Worm (Caenorhabditis elegans) whole organism, L3 larva: ENCODE data around the gene sto-4.
A peak's percentile ranks its signal among the peaks of the same experiment; 100 is the strongest.

Experiments used
- R02D3.7 ChIP-seq: fragments of 150-350 bp; optimal IDR thresholded peaks from 2 replicates; lab custom pipeline; 2014; ENCODE audit warnings: missing biosample characterization, missing genetic modification characterization
- ZK546.5 ChIP-seq: sonication (generic microtip); optimal IDR thresholded peaks from 2 replicates; lab custom pipeline; 2017; ENCODE audit warnings: missing biosample characterization, missing genetic modification characterization
- aly-2 ChIP-seq: fragments of 150-350 bp; optimal IDR thresholded peaks from 2 replicates; lab custom pipeline; 2014; ENCODE audit warnings: missing biosample characterization, missing genetic modification characterization
- ama-1 ChIP-seq: fragments of 150-350 bp; optimal IDR thresholded peaks from 2 replicates; lab custom pipeline; 2018
- ceh-16 ChIP-seq: sonication (generic microtip); optimal IDR thresholded peaks from 2 replicates; lab custom pipeline; 2017; ENCODE audit warnings: missing biosample characterization, missing genetic modification characterization
- ceh-28 ChIP-seq: fragments of 150-350 bp; optimal IDR thresholded peaks from 2 replicates; lab custom pipeline; 2014; ENCODE audit warnings: missing biosample characterization, missing genetic modification reagents, missing genetic modification characterization
- ceh-82 ChIP-seq: fragments of 150-350 bp; optimal IDR thresholded peaks from 2 replicates; lab custom pipeline; 2014; ENCODE audit warnings: missing biosample characterization, missing genetic modification characterization
- ceh-9 ChIP-seq: sonication (generic microtip); optimal IDR thresholded peaks from 2 replicates; lab custom pipeline; 2018; ENCODE audit warnings: missing biosample characterization, missing genetic modification characterization
- daf-12 ChIP-seq: fragments of 150-350 bp; optimal IDR thresholded peaks from 2 replicates; lab custom pipeline; 2014; ENCODE audit warnings: missing biosample characterization, missing genetic modification reagents, missing genetic modification characterization
- egl-27 ChIP-seq: sonication (generic microtip); optimal IDR thresholded peaks from 4 replicates; lab custom pipeline; 2017; ENCODE audit warnings: missing biosample characterization, missing genetic modification reagents, missing genetic modification characterization
- elt-1 ChIP-seq: fragments of 150-350 bp; optimal IDR thresholded peaks from 2 replicates; lab custom pipeline; 2014; ENCODE audit warnings: missing biosample characterization, missing genetic modification characterization
- elt-2 ChIP-seq: sonication (generic microtip); optimal IDR thresholded peaks from 2 replicates; lab custom pipeline; 2016; ENCODE audit warnings: missing genetic modification reagents, mild to moderate bottlenecking, missing genetic modification characterization, missing compliant biosample characterization
- elt-3 ChIP-seq, 3 experiments: fragments of 150-350 bp in 1 of 3; sonication (generic microtip) in 2 of 3; optimal IDR thresholded peaks; 2 replicates in 2 of 3; 4 replicates in 1 of 3; lab custom pipeline; 2014 to 2017; ENCODE audit warnings: missing biosample characterization in 3 of 3, missing genetic modification characterization in 3 of 3
- eor-1 ChIP-seq, 2 experiments: fragments of 150-350 bp; optimal IDR thresholded peaks; 2 replicates each; lab custom pipeline; 2014 to 2018; ENCODE audit warnings: missing biosample characterization in 2 of 2, missing genetic modification characterization in 2 of 2
- fkh-10 ChIP-seq: sonication (generic microtip); optimal IDR thresholded peaks from 2 replicates; lab custom pipeline; 2017; ENCODE audit warnings: missing biosample characterization, missing genetic modification reagents, missing genetic modification characterization
- fkh-2 ChIP-seq: fragments of 150-350 bp; optimal IDR thresholded peaks from 2 replicates; lab custom pipeline; 2014; ENCODE audit warnings: missing biosample characterization, missing genetic modification reagents, missing genetic modification characterization
- fos-1 ChIP-seq: fragments of 150-350 bp; optimal IDR thresholded peaks from 2 replicates; lab custom pipeline; 2014; ENCODE audit warnings: missing biosample characterization, missing genetic modification characterization
- hmg-11 ChIP-seq: sonication (generic microtip); optimal IDR thresholded peaks from 2 replicates; lab custom pipeline; 2016; ENCODE audit warnings: missing genetic modification characterization, missing compliant biosample characterization
- jun-1 ChIP-seq: fragments of 150-350 bp; optimal IDR thresholded peaks from 2 replicates; lab custom pipeline; 2014; ENCODE audit warnings: missing biosample characterization, missing genetic modification reagents, missing genetic modification characterization
- lin-15B ChIP-seq: fragments of 150-350 bp; optimal IDR thresholded peaks from 2 replicates; lab custom pipeline; 2014; ENCODE audit warnings: missing biosample characterization, missing genetic modification characterization
- lin-39 ChIP-seq: fragments of 150-350 bp; optimal IDR thresholded peaks from 2 replicates; lab custom pipeline; 2018; ENCODE audit warnings: missing biosample characterization, missing genetic modification reagents, missing genetic modification characterization
- lsy-12 ChIP-seq: sonication (generic microtip); optimal IDR thresholded peaks from 2 replicates; lab custom pipeline; 2016; ENCODE audit warnings: mild to moderate bottlenecking, missing genetic modification characterization, missing compliant biosample characterization
- mdl-1 ChIP-seq: fragments of 150-350 bp; optimal IDR thresholded peaks from 2 replicates; lab custom pipeline; 2014; ENCODE audit warnings: missing biosample characterization, missing genetic modification characterization
- nfya-1 ChIP-seq: sonication (generic microtip); optimal IDR thresholded peaks from 2 replicates; lab custom pipeline; 2017; ENCODE audit warnings: missing genetic modification characterization, mild to moderate bottlenecking, missing compliant biosample characterization, antibody characterized with exemption, moderate library complexity; ENCODE audit not compliant: insufficient read depth
- nhr-12 ChIP-seq: fragments of 150-350 bp; optimal IDR thresholded peaks from 2 replicates; lab custom pipeline; 2014; ENCODE audit warnings: missing biosample characterization, missing genetic modification characterization
- nhr-23 ChIP-seq: fragments of 150-350 bp; optimal IDR thresholded peaks from 2 replicates; lab custom pipeline; 2014; ENCODE audit warnings: missing biosample characterization, missing genetic modification reagents, missing genetic modification characterization
- nhr-237 ChIP-seq: fragments of 150-350 bp; optimal IDR thresholded peaks from 2 replicates; lab custom pipeline; 2014; ENCODE audit warnings: missing biosample characterization, missing genetic modification characterization
- nhr-25 ChIP-seq: sonication (generic microtip); optimal IDR thresholded peaks from 2 replicates; lab custom pipeline; 2017; ENCODE audit warnings: missing biosample characterization, missing genetic modification characterization
- nhr-43 ChIP-seq: sonication (generic microtip); optimal IDR thresholded peaks from 2 replicates; lab custom pipeline; 2016; ENCODE audit warnings: mild to moderate bottlenecking, missing genetic modification characterization, missing compliant biosample characterization; ENCODE audit not compliant: poor library complexity, severe bottlenecking
- nhr-67 ChIP-seq: fragments of 150-350 bp; optimal IDR thresholded peaks from 2 replicates; lab custom pipeline; 2014; ENCODE audit warnings: missing biosample characterization, missing genetic modification characterization
- nhr-77 ChIP-seq: fragments of 150-350 bp; optimal IDR thresholded peaks from 2 replicates; lab custom pipeline; 2014; ENCODE audit warnings: missing biosample characterization, missing genetic modification characterization
- pha-4 ChIP-seq: fragments of 150-350 bp; optimal IDR thresholded peaks from 2 replicates; lab custom pipeline; 2014; ENCODE audit warnings: missing biosample characterization, missing genetic modification reagents, missing genetic modification characterization
- sea-2 ChIP-seq: fragments of 150-350 bp; sonication (generic microtip); optimal IDR thresholded peaks from 4 replicates; lab custom pipeline; 2014; ENCODE audit warnings: missing biosample characterization, missing genetic modification reagents, missing genetic modification characterization
- skn-1 ChIP-seq: fragments of 150-350 bp; optimal IDR thresholded peaks from 2 replicates; lab custom pipeline; 2014; ENCODE audit warnings: missing biosample characterization, missing genetic modification characterization
- snpc-4 ChIP-seq: fragments of 150-350 bp; optimal IDR thresholded peaks from 2 replicates; lab custom pipeline; 2014; ENCODE audit warnings: missing biosample characterization, missing genetic modification characterization
- tbx-2 ChIP-seq: sonication (generic microtip); optimal IDR thresholded peaks from 2 replicates; lab custom pipeline; 2016; ENCODE audit warnings: mild to moderate bottlenecking, missing genetic modification characterization, missing compliant biosample characterization
- unc-39 ChIP-seq: sonication (generic microtip); optimal IDR thresholded peaks from 4 replicates; lab custom pipeline; 2017; ENCODE audit warnings: missing biosample characterization, missing genetic modification characterization
- unc-62 ChIP-seq: fragments of 150-350 bp; sonication (generic microtip); optimal IDR thresholded peaks from 4 replicates; lab custom pipeline; 2014; ENCODE audit warnings: missing biosample characterization, missing genetic modification reagents, missing genetic modification characterization
- zag-1 ChIP-seq: fragments of 150-350 bp; optimal IDR thresholded peaks from 2 replicates; lab custom pipeline; 2014; ENCODE audit warnings: missing biosample characterization, missing genetic modification characterization
- ztf-11 ChIP-seq: fragments of 150-350 bp; optimal IDR thresholded peaks from 2 replicates; lab custom pipeline; 2014; ENCODE audit warnings: missing biosample characterization, missing genetic modification characterization
- ztf-4 ChIP-seq: fragments of 150-350 bp; optimal IDR thresholded peaks from 2 replicates; lab custom pipeline; 2014; ENCODE audit warnings: missing biosample characterization, missing genetic modification characterization

sto-4 gene

DNA sequence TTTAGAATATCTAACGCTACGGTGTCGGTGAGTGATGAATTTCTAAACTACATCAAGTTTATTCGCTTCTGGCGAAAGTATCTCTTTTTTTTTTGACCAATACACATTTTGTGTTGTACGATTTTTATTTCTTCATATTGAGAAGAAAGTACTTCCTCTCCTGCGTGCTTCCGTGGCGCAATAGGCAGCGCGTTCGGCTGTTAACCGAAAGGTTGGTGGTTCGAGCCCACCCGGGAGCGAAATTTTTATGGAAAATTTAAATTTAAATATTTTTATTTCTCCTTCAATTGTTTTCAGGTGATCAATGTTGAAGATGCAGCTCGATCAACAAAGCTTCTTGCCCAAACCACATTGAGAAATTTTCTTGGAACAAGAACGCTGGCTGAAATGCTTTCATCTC is 1.6 kb downstream of the sto-4 start:
- TF ChIP-seq nhr-43 (peak; percentile 64), lin-15B (tag; lab: Kevin White, UChicago) (no peak), mdl-1 (no peak), fkh-10 (GFP tag; lab: Kevin White, UChicago) (no peak), hmg-11 (tag; lab: Kevin White, UChicago) (peak; percentile 12), lin-39 (tag; lab: Kevin White, UChicago) (no peak), nhr-12 (tag; lab: Kevin White, UChicago) (no peak), nfya-1 (tag; lab: Kevin White, UChicago) (no peak), eor-1 (tag; optimal IDR thresholded peaks at IDR 0.05; lab: Kevin White, UChicago) (no peak), ceh-28 (tag; lab: Kevin White, UChicago) (no peak), aly-2 (tag; lab: Kevin White, UChicago) (no peak), ztf-4 (no peak), tbx-2 (tag; lab: Kevin White, UChicago) (peak; percentile 5), nhr-23 (peak; percentile 50), unc-39 (no peak), skn-1 (tag; lab: Kevin White, UChicago) (no peak), elt-2 (tag; lab: Kevin White, UChicago) (peak; percentile 42)
- TF ChIP-seq, all 47 proteins: peak for 5

DNA sequence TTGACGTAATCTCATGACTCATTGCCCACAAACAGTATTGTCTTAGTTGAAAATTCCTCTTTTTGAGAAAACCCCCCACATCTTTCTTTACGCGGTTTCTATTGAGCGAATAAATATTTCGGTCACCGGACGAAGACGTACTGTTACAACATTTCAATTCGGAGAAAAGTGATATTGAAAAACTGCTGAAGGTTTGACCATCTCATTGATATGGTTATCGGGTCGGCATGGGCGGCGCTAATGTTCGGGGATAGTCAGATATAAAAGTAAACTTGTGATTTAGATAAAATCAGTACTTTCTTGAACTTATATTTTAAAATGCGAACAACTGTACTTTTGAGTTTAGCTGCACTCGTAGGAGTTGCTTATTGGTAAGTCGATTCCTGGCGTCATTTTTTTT is 3.2 kb downstream of the sto-4 start, which contains the start of gene T04F8.8:
Gene T04F8.8, plus strand, starts transcription at position 301 of the 400 bp plus-strand sequence.
- no peak for TF ChIP-seq nhr-67 (tag; lab: Kevin White, UChicago)
- peak; percentile 19 for TF ChIP-seq nhr-23
- TF ChIP-seq, all 47 proteins: peak for 1

DNA sequence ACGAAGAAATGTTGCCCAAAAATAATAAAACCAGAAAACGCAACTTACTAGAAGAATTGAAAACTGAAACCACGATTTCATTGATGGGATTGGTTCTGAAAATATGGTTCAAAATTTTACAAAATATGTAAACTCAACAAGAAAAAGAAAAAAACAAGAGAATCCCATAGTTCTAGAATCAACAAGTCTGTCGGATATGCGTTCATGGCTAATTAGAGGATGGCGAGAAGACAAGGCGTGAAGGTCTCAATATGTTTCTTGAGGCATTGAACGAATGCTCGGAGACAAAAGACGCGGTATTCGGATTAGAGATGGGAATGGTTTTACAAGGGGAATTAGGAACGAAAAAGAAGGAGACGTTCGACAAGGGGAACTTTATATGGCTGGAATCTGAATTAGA is 6.8 kb downstream of the sto-4 start, which contains the start of gene cutl-11:
Gene cutl-11, minus strand, starts transcription at position 101 of the 400 bp plus-strand sequence.
- TF ChIP-seq lsy-12 (tag; lab: Kevin White, UChicago): no peak
- no peak for TF ChIP-seq elt-3 (tag; optimal IDR thresholded peaks at IDR 0.05; lab: Kevin White, UChicago)
- no peak for TF ChIP-seq unc-39
- no peak for TF ChIP-seq fkh-2 (tag; lab: Kevin White, UChicago)
- TF ChIP-seq ceh-28 (tag; lab: Kevin White, UChicago): no peak
- TF ChIP-seq ama-1 (lab: Kevin White, UChicago): no peak
- no peak for TF ChIP-seq nhr-77 (tag; lab: Kevin White, UChicago)
- no peak for TF ChIP-seq tbx-2 (tag; lab: Kevin White, UChicago)
- TF ChIP-seq lin-39 (tag; lab: Kevin White, UChicago): no peak
- no peak for TF ChIP-seq ZK546.5 (tag; lab: Kevin White, UChicago)
- TF ChIP-seq ceh-82 (tag; lab: Kevin White, UChicago): no peak
- TF ChIP-seq elt-2 (tag; lab: Kevin White, UChicago): no peak
- no peak for TF ChIP-seq R02D3.7 (tag; lab: Kevin White, UChicago)
- TF ChIP-seq zag-1 (tag; lab: Kevin White, UChicago): no peak
- TF ChIP-seq nhr-23: no peak
- no peak for TF ChIP-seq nhr-25 (tag; lab: Kevin White, UChicago)
- no peak for TF ChIP-seq sea-2 (GFP tag; lab: Kevin White, UChicago)
- TF ChIP-seq hmg-11 (tag; lab: Kevin White, UChicago): no peak
- no peak for TF ChIP-seq fkh-10 (GFP tag; lab: Kevin White, UChicago)
- no peak for TF ChIP-seq nhr-12 (tag; lab: Kevin White, UChicago)

DNA sequence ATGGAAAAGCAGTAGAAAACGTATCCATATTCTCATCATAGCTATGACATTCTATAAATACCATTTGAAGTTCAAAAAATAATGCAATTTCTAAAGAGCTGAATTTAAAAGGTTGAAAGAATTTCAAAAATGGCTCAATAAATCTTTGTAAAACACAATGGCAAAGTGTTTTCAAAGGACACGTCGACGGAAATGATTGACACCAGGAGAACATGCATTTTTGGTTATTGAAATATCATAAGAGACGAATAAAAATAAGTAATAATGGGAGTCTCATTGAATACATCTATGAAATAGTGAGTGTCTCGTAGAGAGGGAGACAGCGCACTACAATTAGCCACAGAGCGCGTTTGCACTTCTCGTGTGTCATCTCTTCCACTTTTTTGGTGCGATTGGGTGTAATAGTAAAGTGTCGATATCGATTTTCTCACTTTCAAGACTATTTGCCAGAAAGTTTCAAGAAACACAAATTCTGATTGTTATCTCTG is 12.6 kb downstream of the sto-4 start, which contains the start of gene T04F8.2:
Gene T04F8.2, minus strand, starts transcription at position 51 of the 488 bp plus-strand sequence.
- TF ChIP-seq egl-27 (tag; lab: Kevin White, UChicago) (no peak), R02D3.7 (tag; lab: Kevin White, UChicago) (no peak), tbx-2 (tag; lab: Kevin White, UChicago) (no peak), ceh-28 (tag; lab: Kevin White, UChicago) (peak; percentile 49), nhr-77 (tag; lab: Kevin White, UChicago) (no peak), skn-1 (tag; lab: Kevin White, UChicago) (peak; percentile 58), ama-1 (lab: Kevin White, UChicago) (no peak), pha-4 (tag; lab: Kevin White, UChicago) (peak; percentile 86), elt-2 (tag; lab: Kevin White, UChicago) (peak; percentile 50), nfya-1 (tag; lab: Kevin White, UChicago) (peak; percentile 68), sea-2 (GFP tag; lab: Kevin White, UChicago) (no peak), ceh-16 (tag; lab: Kevin White, UChicago) (no peak), jun-1 (tag; lab: Kevin White, UChicago) (peak; percentile 28), elt-3 (tag; optimal IDR thresholded peaks at IDR 0.05; lab: Kevin White, UChicago) (no peak), ceh-9 (no peak), nhr-23 (peak; percentile 56), unc-62 (GFP tag; lab: Kevin White, UChicago) (no peak), nhr-237 (tag; lab: Kevin White, UChicago) (no peak), fkh-10 (GFP tag; lab: Kevin White, UChicago) (no peak), nhr-67 (tag; lab: Kevin White, UChicago) (no peak), lin-15B (tag; lab: Kevin White, UChicago) (peak; percentile 50), ceh-82 (tag; lab: Kevin White, UChicago) (no peak), ZK546.5 (tag; lab: Kevin White, UChicago) (no peak), daf-12 (tag; lab: Kevin White, UChicago) (no peak), nhr-25 (tag; lab: Kevin White, UChicago) (peak; percentile 63), snpc-4 (tag; lab: Kevin White, UChicago) (peak; percentile 58), aly-2 (tag; lab: Kevin White, UChicago) (no peak), hmg-11 (tag; lab: Kevin White, UChicago) (peak; percentile 59), lin-39 (tag; lab: Kevin White, UChicago) (peak; percentile 69), lsy-12 (tag; lab: Kevin White, UChicago) (no peak), nhr-43 (peak; percentile 21), ztf-11 (tag; lab: Kevin White, UChicago) (no peak), fos-1 (tag; lab: Kevin White, UChicago) (no peak), fkh-2 (tag; lab: Kevin White, UChicago) (no peak), elt-1 (tag; lab: Kevin White, UChicago) (no peak)
